Fruit fly (Drosophila melanogaster): ENCODE data around the gene DIP-gamma.

DNA sequence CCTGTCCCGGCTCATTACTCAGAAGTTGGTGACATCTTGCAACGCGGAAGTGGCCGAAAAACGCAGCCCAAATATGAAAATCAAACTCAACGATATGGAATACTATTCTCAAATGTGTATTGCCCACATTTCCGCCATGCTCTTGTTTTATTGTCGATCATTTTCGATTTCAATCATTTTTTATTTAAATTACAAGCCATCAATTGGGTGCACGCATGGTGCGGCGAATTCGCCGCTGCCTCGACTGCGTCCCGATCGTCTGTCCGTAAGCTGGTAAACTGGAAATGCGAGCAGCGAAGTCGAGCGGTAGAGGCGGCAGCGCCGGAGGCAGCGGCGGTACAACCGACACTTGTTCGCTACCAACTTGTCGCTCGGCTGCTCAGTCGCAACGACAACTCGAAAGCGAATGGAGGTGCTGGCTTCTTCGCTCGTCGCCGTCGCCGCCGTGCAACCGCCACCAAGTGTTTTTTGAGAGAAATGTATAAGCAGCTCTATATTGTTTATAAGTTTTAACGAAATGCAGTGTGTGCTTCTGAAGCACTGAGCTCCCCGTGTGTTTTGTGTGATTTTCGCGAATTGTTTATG is 78.6 kb downstream of the DIP-gamma start:
- no peak for TF ChIP-seq HmgD (GFP tag; optimal IDR thresholded peaks at IDR 0.05)
- no peak for TF ChIP-seq CG1647 (GFP tag; optimal IDR thresholded peaks at IDR 0.05)
- no peak for TF ChIP-seq CG17802 (tag; optimal IDR thresholded peaks at IDR 0.05)
- TF ChIP-seq ranshi (GFP tag; IDR thresholded peaks at IDR 0.05) = 0 out of 2 replicates have a peak, but pooled peaks have one; percentile 47
- no peak for TF ChIP-seq TFAM (GFP tag; optimal IDR thresholded peaks at IDR 0.05)
- 0 out of 2 replicates have a peak, but pooled peaks have one; percentile 22 for TF ChIP-seq CG42726 (GFP tag; IDR thresholded peaks at IDR 0.05; ENCODE audit: partially characterized antibody)
- no peak for TF ChIP-seq Oaz (GFP tag; IDR thresholded peaks at IDR 0.05)
- no peak for TF ChIP-seq HLH4C (GFP tag; IDR thresholded peaks at IDR 0.05; ENCODE audit: partially characterized antibody)

All from whole organism, embryonic.